Worm (Caenorhabditis elegans): ENCODE results near the gene K03H1.13.

The K03H1.13 gene

DNA sequence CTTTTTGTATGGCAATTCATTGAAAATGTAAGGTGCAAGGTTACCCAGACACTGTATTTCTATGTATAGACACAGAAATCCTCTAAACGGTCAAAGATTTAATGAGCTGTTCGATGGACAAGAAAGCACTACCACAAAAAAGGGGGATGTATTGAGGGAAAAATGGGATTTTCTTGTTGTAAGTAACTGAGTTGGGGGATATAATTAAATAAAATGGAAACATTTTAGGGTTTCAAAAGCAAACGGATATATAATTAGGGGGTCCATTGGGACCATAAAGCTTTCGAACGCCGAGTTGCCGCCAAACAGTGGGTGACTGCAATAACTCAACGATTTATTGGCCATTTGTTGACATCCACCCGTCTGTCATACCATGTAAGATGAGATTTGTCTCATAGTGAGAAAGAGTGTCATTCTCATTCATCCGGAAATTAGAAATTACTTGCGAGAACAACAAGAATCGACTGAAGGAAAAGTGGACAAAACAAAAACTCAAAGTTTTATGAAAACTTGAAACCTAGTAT is 32.0 kb upstream of the K03H1.13 start:
- TF ChIP-seq ztf-23 (GFP tag; IDR thresholded peaks at IDR 0.05) (no peak), cog-1 (tag; optimal IDR thresholded peaks at IDR 0.05) (no peak), med-1 (GFP tag; optimal IDR thresholded peaks at IDR 0.05; ENCODE audit: insufficient read depth) (no peak), flt-1 (GFP tag; IDR thresholded peaks at IDR 0.05) (no peak), T22C8.4 (GFP tag; IDR thresholded peaks at IDR 0.05) (no peak), ztf-29 (GFP tag; IDR thresholded peaks at IDR 0.05) (no peak), ref-1 (GFP tag; conservative IDR thresholded peaks at IDR 0.05) (no peak), klf-2 (GFP tag; conservative IDR thresholded peaks at IDR 0.05) (no peak), tab-1 (GFP tag; IDR thresholded peaks at IDR 0.05) (no peak)

DNA sequence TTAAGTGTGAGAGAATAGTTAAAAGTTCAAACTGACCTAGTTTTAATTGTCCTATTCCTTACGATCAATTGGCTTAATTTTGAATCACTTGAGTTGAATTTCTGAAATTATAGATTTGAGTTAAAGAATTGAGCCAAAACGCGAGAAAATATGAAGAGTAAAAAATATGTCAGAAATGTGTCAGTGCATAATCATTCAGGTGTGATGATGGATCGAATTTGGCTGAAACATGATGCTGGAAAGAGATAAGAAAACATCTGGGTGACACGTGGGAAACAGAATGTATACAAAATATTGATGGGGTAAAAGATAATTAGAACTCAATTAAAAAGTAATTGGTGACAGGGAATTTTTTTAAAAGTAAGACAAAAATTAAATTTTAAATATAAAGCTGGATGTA is 23.6 kb upstream of the K03H1.13 start, which contains the start of gene R10E12.2:
TSS of gene R10E12.2 (minus strand) at position 101 of the 400 bp plus-strand sequence.
- TF ChIP-seq ztf-23 (GFP tag; IDR thresholded peaks at IDR 0.05) = no peak
- no peak for TF ChIP-seq T22C8.4 (GFP tag; IDR thresholded peaks at IDR 0.05)
- no peak for TF ChIP-seq tab-1 (GFP tag; IDR thresholded peaks at IDR 0.05)
- TF ChIP-seq ztf-29 (GFP tag; IDR thresholded peaks at IDR 0.05) = no peak
- no peak for TF ChIP-seq klf-2 (GFP tag; conservative IDR thresholded peaks at IDR 0.05)
- no peak for TF ChIP-seq med-1 (GFP tag; optimal IDR thresholded peaks at IDR 0.05; ENCODE audit: insufficient read depth)
- TF ChIP-seq flt-1 (GFP tag; IDR thresholded peaks at IDR 0.05) = no peak
- TF ChIP-seq ref-1 (GFP tag; conservative IDR thresholded peaks at IDR 0.05) = no peak
- TF ChIP-seq cog-1 (tag; optimal IDR thresholded peaks at IDR 0.05) = no peak

DNA sequence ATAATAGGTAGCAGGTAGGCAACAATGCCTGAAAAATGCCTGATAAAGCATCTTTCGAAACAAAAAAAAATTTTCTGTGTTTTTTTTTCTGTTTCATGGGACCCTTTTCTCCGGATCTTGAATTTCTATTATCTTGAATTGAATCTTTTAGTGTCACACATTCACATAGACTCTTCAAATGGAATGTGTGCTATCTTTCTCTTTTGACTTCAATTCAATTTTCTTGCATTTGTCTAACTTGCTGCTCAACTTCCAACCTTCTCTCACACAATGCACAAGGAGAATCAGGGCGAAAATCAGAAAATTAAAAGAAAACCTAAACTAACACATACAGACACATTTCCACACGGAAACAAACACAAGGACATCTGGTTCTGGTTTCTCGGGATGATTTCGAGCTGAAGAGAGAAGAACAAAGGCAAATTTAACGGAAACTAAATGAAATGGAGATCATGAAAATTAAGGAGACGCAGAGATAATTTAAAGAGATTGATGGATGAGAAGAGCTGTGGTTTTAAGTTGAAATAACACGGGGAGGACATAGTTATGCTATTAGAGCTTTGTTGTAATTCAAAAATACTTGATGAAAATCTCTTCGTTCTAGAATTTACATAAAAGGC is 22.2 kb upstream of the K03H1.13 start:
- TF ChIP-seq med-1 (GFP tag; optimal IDR thresholded peaks at IDR 0.05; ENCODE audit: insufficient read depth) (no peak), ztf-29 (GFP tag; IDR thresholded peaks at IDR 0.05) (no peak), klf-2 (GFP tag; conservative IDR thresholded peaks at IDR 0.05) (no peak), tab-1 (GFP tag; IDR thresholded peaks at IDR 0.05) (no peak), flt-1 (GFP tag; IDR thresholded peaks at IDR 0.05) (no peak), T22C8.4 (GFP tag; IDR thresholded peaks at IDR 0.05) (no peak), ztf-23 (GFP tag; IDR thresholded peaks at IDR 0.05) (no peak), cog-1 (tag; optimal IDR thresholded peaks at IDR 0.05) (no peak), ref-1 (GFP tag; conservative IDR thresholded peaks at IDR 0.05) (no peak)

DNA sequence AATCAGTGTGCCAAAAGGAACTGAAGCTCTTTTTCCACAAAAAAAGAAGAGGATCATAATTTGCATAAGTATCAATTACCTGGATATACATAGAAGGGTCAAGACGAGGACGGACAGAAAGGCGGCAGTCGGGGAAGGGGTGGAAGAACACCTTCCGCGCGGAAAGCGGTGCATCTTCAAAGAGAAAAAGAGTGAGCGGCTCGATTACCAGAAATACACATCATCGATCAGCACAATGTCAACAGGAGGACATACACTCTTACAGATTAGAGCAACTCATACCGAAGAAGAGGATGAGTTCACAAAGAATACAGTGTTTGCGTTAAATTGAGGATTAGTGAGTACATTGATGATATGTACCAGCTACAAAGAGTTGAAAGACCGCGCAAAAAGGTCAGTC is 19.2 kb upstream of the K03H1.13 start:
- TF ChIP-seq ztf-29 (GFP tag; IDR thresholded peaks at IDR 0.05) (no peak), klf-2 (GFP tag; conservative IDR thresholded peaks at IDR 0.05) (no peak), med-1 (GFP tag; optimal IDR thresholded peaks at IDR 0.05; ENCODE audit: insufficient read depth) (no peak), tab-1 (GFP tag; IDR thresholded peaks at IDR 0.05) (no peak)

DNA sequence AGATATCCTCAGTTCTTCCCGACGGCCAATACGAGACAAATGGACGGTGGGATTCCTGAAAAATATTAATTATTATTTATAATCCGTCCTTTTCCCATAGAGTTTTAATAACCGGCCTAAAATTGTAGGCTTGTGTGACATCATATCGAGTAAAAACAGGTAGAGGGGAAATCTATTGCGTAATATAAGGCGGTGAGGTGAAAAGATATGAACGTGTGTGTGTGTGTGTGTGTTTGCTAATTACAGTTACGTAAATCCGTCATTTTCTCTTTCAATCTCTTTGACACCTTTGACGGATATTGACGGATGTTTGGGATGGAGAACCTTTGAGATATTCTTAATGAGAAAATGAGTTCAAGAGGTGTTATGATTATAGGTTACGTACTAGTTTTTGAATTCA is 15.3 kb upstream of the K03H1.13 start:
- TF ChIP-seq ref-1 (GFP tag; conservative IDR thresholded peaks at IDR 0.05) (0 out of 2 replicates have a peak, but pooled peaks have one; percentile 36), med-1 (GFP tag; optimal IDR thresholded peaks at IDR 0.05; ENCODE audit: insufficient read depth) (no peak)

DNA sequence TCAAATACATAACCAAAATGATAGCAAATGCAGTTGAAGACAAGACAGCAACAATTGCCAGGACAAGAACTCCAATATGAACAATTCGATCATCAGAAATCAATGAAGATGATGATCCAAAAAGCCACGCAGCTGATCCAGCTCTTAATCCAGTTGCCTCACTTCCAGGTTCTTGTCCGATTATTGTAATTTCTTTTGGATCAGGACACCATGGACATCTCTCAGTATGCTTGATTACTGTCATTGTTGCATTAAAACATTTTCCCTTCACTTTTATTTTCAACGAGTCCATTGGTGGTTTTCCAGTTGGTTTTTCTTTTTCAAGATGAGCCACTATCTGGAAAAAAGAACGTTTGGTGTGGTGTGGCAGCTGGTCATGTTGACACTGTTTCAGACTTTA is 14.3 kb upstream of the K03H1.13 start:
- no peak for TF ChIP-seq T22C8.4 (GFP tag; IDR thresholded peaks at IDR 0.05)
- TF ChIP-seq ztf-29 (GFP tag; IDR thresholded peaks at IDR 0.05) = no peak
- TF ChIP-seq flt-1 (GFP tag; IDR thresholded peaks at IDR 0.05) = no peak
- no peak for TF ChIP-seq ref-1 (GFP tag; conservative IDR thresholded peaks at IDR 0.05)
- no peak for TF ChIP-seq tab-1 (GFP tag; IDR thresholded peaks at IDR 0.05)
- no peak for TF ChIP-seq cog-1 (tag; optimal IDR thresholded peaks at IDR 0.05)
- TF ChIP-seq ztf-23 (GFP tag; IDR thresholded peaks at IDR 0.05) = no peak
- no peak for TF ChIP-seq klf-2 (GFP tag; conservative IDR thresholded peaks at IDR 0.05)
- TF ChIP-seq med-1 (GFP tag; optimal IDR thresholded peaks at IDR 0.05; ENCODE audit: insufficient read depth) = no peak

DNA sequence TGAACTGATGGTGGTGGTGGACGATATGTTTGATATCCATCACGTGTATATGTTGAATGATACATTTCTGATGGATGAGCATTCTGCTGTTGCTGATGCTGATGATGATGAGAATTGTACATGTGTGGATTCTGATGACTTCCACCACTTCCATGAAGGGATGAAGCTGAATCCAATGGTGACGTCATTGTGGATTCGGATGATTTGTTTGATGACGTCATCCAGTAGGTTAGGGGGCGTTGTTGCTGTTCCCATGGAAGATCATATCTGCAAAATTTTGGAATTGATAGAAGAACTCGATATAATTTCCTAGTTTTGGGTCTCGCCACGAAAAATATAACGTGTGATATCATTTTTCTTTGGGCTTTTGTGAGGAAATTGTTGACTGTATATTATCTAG is 13.3 kb upstream of the K03H1.13 start:
- TF ChIP-seq tab-1 (GFP tag; IDR thresholded peaks at IDR 0.05) = no peak
- TF ChIP-seq ztf-29 (GFP tag; IDR thresholded peaks at IDR 0.05) = no peak
- no peak for TF ChIP-seq med-1 (GFP tag; optimal IDR thresholded peaks at IDR 0.05; ENCODE audit: insufficient read depth)
- no peak for TF ChIP-seq klf-2 (GFP tag; conservative IDR thresholded peaks at IDR 0.05)
- no peak for TF ChIP-seq ztf-23 (GFP tag; IDR thresholded peaks at IDR 0.05)
- no peak for TF ChIP-seq flt-1 (GFP tag; IDR thresholded peaks at IDR 0.05)
- TF ChIP-seq T22C8.4 (GFP tag; IDR thresholded peaks at IDR 0.05) = no peak
- TF ChIP-seq cog-1 (tag; optimal IDR thresholded peaks at IDR 0.05) = no peak
- no peak for TF ChIP-seq ref-1 (GFP tag; conservative IDR thresholded peaks at IDR 0.05)

DNA sequence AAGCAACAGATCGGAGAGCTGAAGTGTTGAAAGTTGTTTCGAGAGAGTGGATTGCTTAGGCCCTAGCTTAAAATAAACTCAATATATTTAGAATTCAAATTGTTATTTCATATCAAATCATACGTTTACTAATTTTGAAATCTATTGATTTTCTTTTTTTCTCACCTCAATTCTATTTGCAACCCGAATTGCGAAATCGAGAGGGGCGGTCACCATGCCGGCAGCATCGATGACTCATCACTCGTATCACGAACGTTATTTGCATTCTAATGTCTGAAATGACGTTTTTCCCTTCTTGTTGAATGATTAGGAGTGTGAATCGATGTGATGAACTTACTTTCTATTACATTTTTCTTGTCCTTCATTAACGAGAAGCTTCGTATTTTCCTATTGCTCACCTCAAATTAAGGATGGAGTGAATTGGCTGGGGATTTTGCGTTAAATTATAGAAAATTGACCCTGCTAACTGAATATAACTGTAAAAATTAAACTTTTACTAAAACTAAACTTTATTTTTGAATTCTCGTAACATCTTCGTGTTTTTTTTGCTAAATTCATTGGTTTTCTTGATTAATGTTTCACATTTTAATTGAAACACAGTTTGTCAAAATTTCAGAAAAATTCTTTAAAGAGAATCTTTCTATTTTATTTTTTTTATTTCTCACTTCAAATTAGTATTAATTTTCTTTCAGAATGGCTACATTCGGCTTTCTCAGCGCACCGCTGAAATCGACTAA is 6.7 kb upstream of the K03H1.13 start, which contains the start of gene alx-1:
TSS of gene alx-1 (plus strand) at position 687 of the 737 bp plus-strand sequence.
- TF ChIP-seq ztf-29 (GFP tag; IDR thresholded peaks at IDR 0.05) = no peak
- no peak for TF ChIP-seq ztf-23 (GFP tag; IDR thresholded peaks at IDR 0.05)
- TF ChIP-seq klf-2 (GFP tag; conservative IDR thresholded peaks at IDR 0.05) = no peak
- no peak for TF ChIP-seq tab-1 (GFP tag; IDR thresholded peaks at IDR 0.05)
- no peak for TF ChIP-seq med-1 (GFP tag; optimal IDR thresholded peaks at IDR 0.05; ENCODE audit: insufficient read depth)
- no peak for TF ChIP-seq ref-1 (GFP tag; conservative IDR thresholded peaks at IDR 0.05)
- no peak for TF ChIP-seq T22C8.4 (GFP tag; IDR thresholded peaks at IDR 0.05)
- no peak for TF ChIP-seq flt-1 (GFP tag; IDR thresholded peaks at IDR 0.05)
- no peak for TF ChIP-seq cog-1 (tag; optimal IDR thresholded peaks at IDR 0.05)

DNA sequence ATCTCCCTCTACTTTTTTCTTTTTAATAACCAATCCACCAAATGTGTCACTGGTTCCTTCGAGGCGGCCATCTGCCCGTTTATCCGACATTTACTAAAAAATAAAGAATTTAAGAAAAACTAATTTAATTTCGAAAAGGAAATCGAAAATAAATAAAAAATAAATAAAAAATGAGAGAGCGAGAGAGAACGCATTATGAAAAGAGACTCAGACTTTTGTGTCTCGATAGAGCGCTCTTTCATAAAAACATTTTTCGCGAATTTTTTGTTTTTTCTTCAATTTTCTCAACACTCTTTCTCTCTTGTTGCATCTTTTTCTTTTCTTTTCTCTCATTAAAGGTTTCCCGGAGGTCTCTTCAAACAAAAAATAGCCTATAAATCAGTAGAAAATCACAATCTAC is 6.0 kb upstream of the K03H1.13 start, which contains the start of gene mog-1:
TSS of gene mog-1 (minus strand) at position 93 of the 400 bp plus-strand sequence.
- TF ChIP-seq cog-1 (tag; optimal IDR thresholded peaks at IDR 0.05) = no peak
- TF ChIP-seq ztf-23 (GFP tag; IDR thresholded peaks at IDR 0.05) = no peak
- TF ChIP-seq ref-1 (GFP tag; conservative IDR thresholded peaks at IDR 0.05) = no peak
- TF ChIP-seq T22C8.4 (GFP tag; IDR thresholded peaks at IDR 0.05) = no peak
- no peak for TF ChIP-seq ztf-29 (GFP tag; IDR thresholded peaks at IDR 0.05)
- no peak for TF ChIP-seq flt-1 (GFP tag; IDR thresholded peaks at IDR 0.05)
- no peak for TF ChIP-seq tab-1 (GFP tag; IDR thresholded peaks at IDR 0.05)
- no peak for TF ChIP-seq klf-2 (GFP tag; conservative IDR thresholded peaks at IDR 0.05)
- no peak for TF ChIP-seq med-1 (GFP tag; optimal IDR thresholded peaks at IDR 0.05; ENCODE audit: insufficient read depth)

Measured in whole organism, midembryonic.